Worm (Caenorhabditis elegans): ENCODE results near the gene F58A3.3.

DNA sequence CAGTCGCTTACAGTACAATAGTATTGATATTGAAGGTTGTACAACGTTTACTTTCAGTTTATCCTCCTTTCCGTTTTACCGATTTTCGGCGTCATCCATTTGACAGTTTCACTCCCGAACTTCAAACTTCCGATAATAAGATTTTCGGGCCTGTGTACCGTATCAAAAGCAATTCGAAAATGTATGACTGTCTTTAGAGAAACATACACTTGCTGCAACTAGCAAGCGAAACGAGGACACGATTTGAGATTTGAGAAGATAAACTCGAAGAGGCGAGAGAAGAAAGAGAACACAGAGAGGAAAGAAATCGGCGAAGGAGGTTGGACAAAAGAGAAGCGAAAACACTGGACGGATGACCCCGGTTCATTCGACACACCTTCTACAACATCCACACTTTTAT is 49.5 kb downstream of the F58A3.3 start, which contains the start of gene lpr-5:
- TF ChIP-seq lin-13 (GFP tag; optimal IDR thresholded peaks at IDR 0.05) (no peak), skn-1 (tag; optimal IDR thresholded peaks at IDR 0.05) (no peak), nhr-6 (tag; optimal IDR thresholded peaks at IDR 0.05) (no peak), F49E8.2 (tag; optimal IDR thresholded peaks at IDR 0.05; ENCODE audit: borderline replicate concordance) (no peak), egl-27 (tag; optimal IDR thresholded peaks at IDR 0.05) (no peak), nhr-41 (GFP tag; IDR thresholded peaks at IDR 0.05) (no peak), nhr-77 (tag; optimal IDR thresholded peaks at IDR 0.05) (no peak)
